Worm (Caenorhabditis elegans): ENCODE results near the gene F55G1.6.

F55G1.6 gene

DNA sequence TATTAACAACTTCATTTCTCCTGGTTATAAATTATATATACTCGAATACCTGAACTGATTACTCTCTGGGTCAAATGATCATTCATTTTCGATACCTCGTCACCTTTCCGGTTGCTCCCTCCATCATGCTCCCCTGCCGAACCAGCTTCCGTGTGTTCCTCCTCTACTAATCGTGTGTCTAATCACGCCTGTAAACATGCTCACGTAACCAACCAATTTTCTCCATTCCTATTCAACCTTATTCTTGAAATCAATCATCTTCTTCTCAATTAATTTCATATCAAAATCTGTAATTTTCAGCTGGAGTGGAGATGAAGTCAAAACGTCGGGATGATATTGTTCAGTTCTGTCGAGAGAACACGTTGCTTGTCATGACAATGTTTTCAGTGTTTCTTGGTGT lies 30.0 kb downstream of the F55G1.6 start, which contains the start of gene glt-6:
Gene glt-6, plus strand, starts transcription at position 301 of the 400 bp plus-strand sequence.
- no peak for TF ChIP-seq nhr-12 (tag; optimal IDR thresholded peaks at IDR 0.05)
- no peak for TF ChIP-seq nhr-77 (tag; optimal IDR thresholded peaks at IDR 0.05)
- no peak for TF ChIP-seq peb-1 (tag; optimal IDR thresholded peaks at IDR 0.05)
- no peak for TF ChIP-seq snpc-4 (tag; optimal IDR thresholded peaks at IDR 0.05)
- no peak for TF ChIP-seq sma-9 (GFP tag; optimal IDR thresholded peaks at IDR 0.05)
- no peak for TF ChIP-seq sma-9 (tag; optimal IDR thresholded peaks at IDR 0.05)
- no peak for TF ChIP-seq egl-27 (tag; optimal IDR thresholded peaks at IDR 0.05)
- TF ChIP-seq ztf-11 (tag; optimal IDR thresholded peaks at IDR 0.05): no peak
- TF ChIP-seq lin-11 (tag; optimal IDR thresholded peaks at IDR 0.05): no peak
- no peak for TF ChIP-seq nhr-21 (tag; optimal IDR thresholded peaks at IDR 0.05)
- TF ChIP-seq Y55F3AM.14 (GFP tag; optimal IDR thresholded peaks at IDR 0.05): no peak
- no peak for TF ChIP-seq elt-3 (tag; optimal IDR thresholded peaks at IDR 0.05)
- TF ChIP-seq ztf-1 (GFP tag; conservative IDR thresholded peaks at IDR 0.05): no peak
- TF ChIP-seq skn-1 (tag; optimal IDR thresholded peaks at IDR 0.05): no peak
- no peak for TF ChIP-seq unc-55 (GFP tag; optimal IDR thresholded peaks at IDR 0.05)
- no peak for TF ChIP-seq gmeb-1 (tag; optimal IDR thresholded peaks at IDR 0.05)
- no peak for TF ChIP-seq blmp-1 (tag; optimal IDR thresholded peaks at IDR 0.05; ENCODE audit: insufficient read depth)
- TF ChIP-seq sem-4 (tag; optimal IDR thresholded peaks at IDR 0.05): no peak
- no peak for TF ChIP-seq nhr-23 (tag; optimal IDR thresholded peaks at IDR 0.05)
- no peak for TF ChIP-seq alr-1 (tag; optimal IDR thresholded peaks at IDR 0.05)

DNA sequence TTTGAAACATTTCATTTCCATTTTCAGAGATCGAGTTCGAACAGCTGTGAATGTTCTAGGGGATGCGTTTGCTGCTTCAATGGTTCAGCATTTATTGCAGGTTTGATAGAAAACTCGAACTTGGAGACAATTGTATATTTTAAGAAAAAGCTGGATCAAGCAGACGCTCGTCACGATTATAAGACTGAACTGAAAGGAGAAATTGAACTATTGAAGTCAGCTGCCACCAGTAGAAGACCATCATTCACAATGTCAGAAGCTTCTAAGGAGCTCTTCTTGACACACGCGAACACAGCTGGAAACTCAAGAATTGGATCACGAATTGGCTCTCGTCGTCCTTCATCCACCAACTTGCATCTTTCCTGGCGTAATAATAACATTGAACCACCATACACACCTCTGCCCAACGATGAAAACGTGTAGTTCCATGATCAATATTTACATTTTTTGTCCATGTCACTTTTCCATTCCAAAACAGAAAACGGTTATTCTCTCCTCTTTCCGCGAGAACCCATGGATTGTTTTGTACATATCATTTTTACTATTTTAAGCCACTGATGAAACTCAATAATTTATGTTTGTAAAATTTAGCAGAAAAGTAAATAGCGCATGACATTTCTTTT lies 32.7 kb downstream of the F55G1.6 start:
- TF ChIP-seq lsy-2 (tag; optimal IDR thresholded peaks at IDR 0.05) (peak in 1 of 2 experiments; percentile 33), skn-1 (tag; optimal IDR thresholded peaks at IDR 0.05) (no peak), sma-3 (GFP tag; optimal IDR thresholded peaks at IDR 0.05) (peak; percentile 30), mdl-1 (tag; optimal IDR thresholded peaks at IDR 0.05) (no peak), aly-2 (tag; optimal IDR thresholded peaks at IDR 0.05) (no peak), fos-1 (tag; optimal IDR thresholded peaks at IDR 0.05) (peak; percentile 14), sma-9 (GFP tag; optimal IDR thresholded peaks at IDR 0.05) (peak; percentile 66), sma-9 (tag; optimal IDR thresholded peaks at IDR 0.05) (no peak), F13H6.1 (tag; optimal IDR thresholded peaks at IDR 0.05) (no peak), nhr-6 (tag; optimal IDR thresholded peaks at IDR 0.05) (peak; percentile 53), nhr-237 (tag; optimal IDR thresholded peaks at IDR 0.05) (no peak), ztf-4 (tag; optimal IDR thresholded peaks at IDR 0.05) (peak; percentile 12), lin-13 (GFP tag; optimal IDR thresholded peaks at IDR 0.05) (peak; percentile 13), nhr-129 (tag; optimal IDR thresholded peaks at IDR 0.05) (peak; percentile 74), nhr-25 (tag; optimal IDR thresholded peaks at IDR 0.05) (peak; percentile 23), ama-1 (optimal IDR thresholded peaks at IDR 0.05) (peak; percentile 78)

DNA sequence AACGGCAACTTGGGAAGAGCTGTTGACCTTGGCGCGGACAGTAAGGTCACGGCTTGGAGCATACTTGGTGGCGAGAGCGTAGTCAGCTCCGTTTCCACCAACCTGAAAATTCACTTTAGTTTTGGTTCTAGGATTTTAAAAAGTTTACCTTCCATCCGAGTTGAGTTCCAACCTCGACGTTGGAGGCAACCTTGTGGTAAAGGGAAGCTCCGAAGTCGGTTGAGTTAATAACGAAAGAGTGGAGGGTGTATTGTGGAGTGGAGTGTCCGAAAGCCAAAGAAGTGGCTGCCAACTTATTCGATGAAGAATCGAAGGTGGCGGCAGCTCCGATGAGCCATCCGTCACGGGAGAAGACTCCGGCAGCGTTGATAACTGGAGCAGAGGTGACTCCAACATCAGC lies 33.4 kb downstream of the F55G1.6 start:
- TF ChIP-seq sem-4 (tag; optimal IDR thresholded peaks at IDR 0.05): no peak
- TF ChIP-seq ceh-82 (tag; optimal IDR thresholded peaks at IDR 0.05): no peak
- TF ChIP-seq skn-1 (tag; optimal IDR thresholded peaks at IDR 0.05): no peak
- TF ChIP-seq dmd-4 (tag; optimal IDR thresholded peaks at IDR 0.05): no peak
- no peak for TF ChIP-seq aly-2 (tag; optimal IDR thresholded peaks at IDR 0.05)
- no peak for TF ChIP-seq ztf-4 (tag; optimal IDR thresholded peaks at IDR 0.05)
- no peak for TF ChIP-seq lsy-2 (tag; optimal IDR thresholded peaks at IDR 0.05)
- no peak for TF ChIP-seq crh-2 (tag; optimal IDR thresholded peaks at IDR 0.05)

DNA sequence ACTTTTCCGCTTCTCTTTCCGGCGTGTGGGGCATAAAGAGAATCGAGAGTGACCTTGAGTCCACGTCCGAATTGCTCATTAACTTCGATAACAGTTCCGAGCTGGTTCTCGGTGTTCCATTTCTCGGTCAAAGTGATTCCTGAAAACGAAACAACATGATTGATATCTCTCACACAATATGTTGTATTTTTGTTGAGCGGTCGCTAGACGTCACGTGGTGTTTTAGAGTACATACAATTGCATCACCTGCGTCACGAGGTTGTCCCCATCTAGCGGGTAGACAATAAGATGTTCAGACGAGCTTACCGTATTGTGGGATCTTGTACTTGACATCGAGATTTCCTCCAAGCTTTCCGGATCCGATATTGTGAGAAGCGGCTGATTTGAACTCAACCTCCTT lies 34.0 kb downstream of the F55G1.6 start:
- TF ChIP-seq F13H6.1 (tag; optimal IDR thresholded peaks at IDR 0.05): peak; percentile 35
- peak; percentile 99 for TF ChIP-seq nhr-129 (tag; optimal IDR thresholded peaks at IDR 0.05)
- peak; percentile 28 for TF ChIP-seq sma-3 (GFP tag; optimal IDR thresholded peaks at IDR 0.05)
- TF ChIP-seq snpc-4 (tag; optimal IDR thresholded peaks at IDR 0.05): no peak
- peak in 1 of 2 experiments; percentile 61 for TF ChIP-seq lsy-2 (tag; optimal IDR thresholded peaks at IDR 0.05)
- TF ChIP-seq nhr-25 (tag; optimal IDR thresholded peaks at IDR 0.05): peak; percentile 58
- peak; percentile 29 for TF ChIP-seq crh-2 (tag; optimal IDR thresholded peaks at IDR 0.05)
- TF ChIP-seq C34F6.9 (tag; optimal IDR thresholded peaks at IDR 0.05): peak; percentile 24
- TF ChIP-seq lin-13 (GFP tag; optimal IDR thresholded peaks at IDR 0.05): peak; percentile 21
- peak; percentile 62 for TF ChIP-seq sma-9 (GFP tag; optimal IDR thresholded peaks at IDR 0.05)
- TF ChIP-seq sma-9 (tag; optimal IDR thresholded peaks at IDR 0.05): no peak
- TF ChIP-seq skn-1 (tag; optimal IDR thresholded peaks at IDR 0.05): no peak
- peak; percentile 22 for TF ChIP-seq sem-4 (tag; optimal IDR thresholded peaks at IDR 0.05)
- peak; percentile 35 for TF ChIP-seq ama-1 (optimal IDR thresholded peaks at IDR 0.05)
- peak in 1 of 2 experiments; percentile 1 for TF ChIP-seq mdl-1 (tag; optimal IDR thresholded peaks at IDR 0.05)
- TF ChIP-seq gmeb-1 (tag; optimal IDR thresholded peaks at IDR 0.05): peak; percentile 56
- no peak for TF ChIP-seq unc-39 (tag; optimal IDR thresholded peaks at IDR 0.05)
- TF ChIP-seq nhr-21 (tag; optimal IDR thresholded peaks at IDR 0.05): peak; percentile 65
- no peak for TF ChIP-seq zag-1 (tag; optimal IDR thresholded peaks at IDR 0.05)

Data from whole organism, L2 larva.